Worm (Caenorhabditis elegans) whole organism, mixed stage, embryonic: Measurements from ENCODE around the gene C15F1.2.

Experiments used
- bed-3 ChIP-seq: fragments of 200-800 bp; sonication (Bioruptor generic); optimal IDR thresholded peaks from 3 replicates; lab custom pipeline; 2018; ENCODE audit warnings: mild to moderate bottlenecking, missing genetic modification characterization, moderate library complexity, missing compliant biosample characterization
- blmp-1 ChIP-seq: fragments of 150-350 bp; optimal IDR thresholded peaks from 2 replicates; lab custom pipeline; 2014; ENCODE audit warnings: missing biosample characterization, missing genetic modification characterization
- cnd-1 ChIP-seq: fragments of 200-800 bp; sonication (Bioruptor generic); optimal IDR thresholded peaks from 2 replicates; lab custom pipeline; 2018; ENCODE audit warnings: mild to moderate bottlenecking, missing genetic modification characterization, missing compliant biosample characterization
- lin-13 ChIP-seq: fragments of 150-350 bp; optimal IDR thresholded peaks from 2 replicates; lab custom pipeline; 2014; ENCODE audit warnings: missing biosample characterization, missing genetic modification characterization
- mls-2 ChIP-seq: sonication (generic microtip); optimal IDR thresholded peaks from 2 replicates; lab custom pipeline; 2016; ENCODE audit warnings: mild to moderate bottlenecking, missing genetic modification characterization, moderate library complexity, missing compliant biosample characterization
- nhr-12 ChIP-seq: fragments of 150-350 bp; optimal IDR thresholded peaks from 2 replicates; lab custom pipeline; 2014; ENCODE audit warnings: missing biosample characterization, missing genetic modification characterization
- nhr-76 ChIP-seq: sonication (generic microtip); optimal IDR thresholded peaks from 2 replicates; lab custom pipeline; 2017; ENCODE audit warnings: missing biosample characterization, missing genetic modification characterization
- pha-4 ChIP-seq: fragments of 150-350 bp; optimal IDR thresholded peaks from 2 replicates; lab custom pipeline; 2018; ENCODE audit warnings: missing biosample characterization, missing genetic modification reagents, missing genetic modification characterization
- snpc-4 ChIP-seq: fragments of 150-350 bp; optimal IDR thresholded peaks from 2 replicates; lab custom pipeline; 2014; ENCODE audit warnings: missing biosample characterization, missing genetic modification characterization
- tbx-8 ChIP-seq: fragments of 200-800 bp; sonication (Bioruptor generic); optimal IDR thresholded peaks from 2 replicates; lab custom pipeline; 2018; ENCODE audit warnings: mild to moderate bottlenecking, missing genetic modification characterization, moderate library complexity, missing compliant biosample characterization
- unc-62 ChIP-seq: fragments of 150-350 bp; optimal IDR thresholded peaks from 2 replicates; lab custom pipeline; 2014; ENCODE audit warnings: missing biosample characterization, missing genetic modification reagents, missing genetic modification characterization
- ztf-11 ChIP-seq: fragments of 150-350 bp; optimal IDR thresholded peaks from 2 replicates; lab custom pipeline; 2014; ENCODE audit warnings: missing biosample characterization, missing genetic modification characterization

- TF ChIP-seq ztf-11 = no peak
- TF ChIP-seq snpc-4 = no peak
- TF ChIP-seq mls-2 (tag; lab: Kevin White, UChicago) = peak; percentile 31
- peak; percentile 39 for TF ChIP-seq pha-4
- TF ChIP-seq nhr-12 (tag; lab: Kevin White, UChicago) = no peak
- TF ChIP-seq nhr-76 (tag; lab: Kevin White, UChicago) = no peak
- TF ChIP-seq bed-3 = no peak
- TF ChIP-seq tbx-8 (GFP tag; lab: Kevin White, UChicago) = peak; percentile 43
- peak; percentile 82 for TF ChIP-seq cnd-1 (tag; lab: Kevin White, UChicago)
- TF ChIP-seq unc-62 = peak; percentile 5
- peak; percentile 72 for TF ChIP-seq lin-13 (tag; lab: Kevin White, UChicago)
- no peak for TF ChIP-seq blmp-1
Measured at ce11 chrII:6968191-6968675, 11.5 kb upstream of the C15F1.2 start.
